Worm (Caenorhabditis elegans) whole organism, midembryonic: Measurements from ENCODE around the gene F19F10.1.

Experiments
- T22C8.4 ChIP-seq: fragments of 200-800 bp; sonication (Bioruptor generic); IDR thresholded peaks from 2 replicates; pipeline ENCODE4 v1.3.6; 2022; ENCODE audit warnings: missing genetic modification characterization, missing compliant biosample characterization
- flt-1 ChIP-seq: fragments of 200-800 bp; sonication (Bioruptor generic); IDR thresholded peaks from 2 replicates; pipeline ENCODE4 v1.3.6; 2022; ENCODE audit warnings: missing genetic modification characterization, missing compliant biosample characterization
- klf-2 ChIP-seq: fragments of 200-800 bp; sonication (Bioruptor generic); conservative IDR thresholded peaks from 2 replicates; pipeline ENCODE4 v1.3.6; 2022; ENCODE audit warnings: missing genetic modification reagents, missing genetic modification characterization, missing compliant biosample characterization
- med-1 ChIP-seq: sonication (generic microtip); optimal IDR thresholded peaks from 2 replicates; lab custom pipeline; 2017; ENCODE audit warnings: missing genetic modification characterization, mild to moderate bottlenecking, missing compliant biosample characterization, antibody characterized with exemption, missing genetic modification reagents; ENCODE audit not compliant: insufficient read depth
- ref-1 ChIP-seq: fragments of 200-800 bp; sonication (Bioruptor generic); conservative IDR thresholded peaks from 2 replicates; pipeline ENCODE4 v1.3.6; 2022; ENCODE audit warnings: missing genetic modification reagents, missing genetic modification characterization, missing compliant biosample characterization
- tab-1 ChIP-seq: fragments of 200-800 bp; sonication (Bioruptor generic); IDR thresholded peaks from 2 replicates; pipeline ENCODE4 v1.3.6; 2022; ENCODE audit warnings: missing genetic modification characterization, missing compliant biosample characterization

DNA sequence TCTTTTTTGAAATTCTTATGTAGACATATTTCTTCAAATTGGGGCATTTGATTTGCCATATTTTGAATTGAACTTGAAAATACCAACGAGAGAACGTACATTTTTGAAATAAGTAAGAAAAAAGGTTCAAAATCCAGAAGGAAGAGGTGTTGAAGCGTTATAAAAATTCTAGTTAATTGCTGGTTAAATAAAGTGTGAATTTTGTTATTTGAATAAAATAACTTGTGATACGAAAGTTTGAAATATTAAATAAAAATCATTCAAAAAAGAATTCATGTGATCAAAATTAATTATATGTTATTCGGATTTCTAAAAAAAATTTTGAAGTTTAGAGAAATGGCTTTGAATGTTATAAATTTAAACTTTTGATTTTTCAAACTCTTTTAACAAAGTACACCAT lies 37.1 kb downstream of the F19F10.1 start, which contains the start of gene C50E3.9:
- TF ChIP-seq T22C8.4 (GFP tag; lab: Robert Waterston, UW) (no peak), med-1 (no peak), flt-1 (GFP tag; lab: Robert Waterston, UW) (no peak), tab-1 (GFP tag; lab: Robert Waterston, UW) (no peak), ref-1 (GFP tag; lab: Robert Waterston, UW) (no peak), klf-2 (no peak)
